Worm (Caenorhabditis elegans) whole organism, L1 larva: ENCODE results near the gene C29F9.2.
A peak's percentile ranks its signal among the peaks of the same experiment; 100 is the strongest.

Source experiments
- C16A3.4 ChIP-seq: fragments of 150-350 bp; optimal IDR thresholded peaks from 2 replicates; lab custom pipeline; 2014; ENCODE audit warnings: missing biosample characterization, missing genetic modification characterization
- Y116A8C.19 ChIP-seq: sonication (generic microtip); optimal IDR thresholded peaks from 2 replicates; lab custom pipeline; 2016; ENCODE audit warnings: missing compliant biosample characterization, missing genetic modification characterization, borderline replicate concordance
- aha-1 ChIP-seq: fragments of 150-350 bp; optimal IDR thresholded peaks from 2 replicates; lab custom pipeline; 2014; ENCODE audit warnings: missing biosample characterization, missing genetic modification characterization
- aly-2 ChIP-seq: fragments of 150-350 bp; optimal IDR thresholded peaks from 2 replicates; lab custom pipeline; 2014; ENCODE audit warnings: missing biosample characterization, missing genetic modification characterization
- blmp-1 ChIP-seq: fragments of 150-350 bp; optimal IDR thresholded peaks from 2 replicates; lab custom pipeline; 2014; ENCODE audit warnings: missing biosample characterization, missing genetic modification characterization
- ceh-88 ChIP-seq: fragments of 200-800 bp; sonication (Bioruptor generic); IDR thresholded peaks from 2 replicates; pipeline ENCODE4 v1.3.6; 2022; ENCODE audit warnings: missing genetic modification characterization, missing compliant biosample characterization
- dpl-1 ChIP-seq, 3 experiments: fragments of 150-350 bp in 2 of 3; sonication (generic microtip) in 1 of 3; optimal IDR thresholded peaks; 2 replicates each; lab custom pipeline; 2014 to 2017; ENCODE audit warnings: missing biosample characterization in 3 of 3, missing genetic modification characterization in 3 of 3, missing genetic modification reagents in 3 of 3
- efl-1 ChIP-seq, 4 experiments: fragments of 150-350 bp; optimal IDR thresholded peaks in 3 of 4; peaks in 1 of 4; 1 replicate in 1 of 4; 2 replicates in 3 of 4; lab custom pipeline; 2014; ENCODE audit warnings: missing biosample characterization in 2 of 4, missing genetic modification characterization in 2 of 4, missing genetic modification reagents in 2 of 4
- efl-3 ChIP-seq: fragments of 200-800 bp; sonication (Bioruptor generic); optimal IDR thresholded peaks from 2 replicates; lab custom pipeline; 2018; ENCODE audit warnings: mild to moderate bottlenecking, missing genetic modification characterization, missing compliant biosample characterization
- egl-13 ChIP-seq: sonication (generic microtip); optimal IDR thresholded peaks from 2 replicates; lab custom pipeline; 2016; ENCODE audit warnings: missing genotype, missing genetic modification reagents, missing genetic modification characterization, missing compliant biosample characterization
- elt-3 ChIP-seq, 6 experiments: fragments of 150-350 bp in 1 of 6; sonication (generic microtip); optimal IDR thresholded peaks; 2 replicates each; lab custom pipeline; 2017 to 2018; ENCODE audit warnings: missing biosample characterization in 6 of 6, missing genetic modification characterization in 6 of 6, inconsistent platforms in 1 of 6
- fkh-10 ChIP-seq: sonication (generic microtip); optimal IDR thresholded peaks from 2 replicates; lab custom pipeline; 2017; ENCODE audit warnings: missing biosample characterization, missing genetic modification reagents, missing genetic modification characterization
- fkh-4 ChIP-seq: sonication (generic microtip); optimal IDR thresholded peaks from 2 replicates; lab custom pipeline; 2016; ENCODE audit warnings: missing compliant biosample characterization, missing genetic modification characterization, borderline replicate concordance
- fos-1 ChIP-seq: fragments of 150-350 bp; optimal IDR thresholded peaks from 2 replicates; lab custom pipeline; 2014; ENCODE audit warnings: missing biosample characterization, missing genetic modification characterization
- hlh-17 ChIP-seq: fragments of 200-800 bp; sonication (Bioruptor generic); optimal IDR thresholded peaks from 2 replicates; lab custom pipeline; 2018; ENCODE audit warnings: missing genetic modification characterization, mild to moderate bottlenecking, missing compliant biosample characterization, moderate library complexity, borderline replicate concordance
- irx-1 ChIP-seq: sonication (generic microtip); optimal IDR thresholded peaks from 2 replicates; lab custom pipeline; 2016; ENCODE audit warnings: missing genetic modification characterization, missing compliant biosample characterization
- isw-1 ChIP-seq: fragments of 200-800 bp; sonication (Bioruptor generic); IDR thresholded peaks from 2 replicates; pipeline ENCODE4 v1.3.6; 2022; ENCODE audit warnings: missing genetic modification characterization, missing compliant biosample characterization
- lin-13 ChIP-seq: fragments of 150-350 bp; optimal IDR thresholded peaks from 2 replicates; lab custom pipeline; 2014; ENCODE audit warnings: missing biosample characterization, missing genetic modification reagents, missing genetic modification characterization
- lir-3 ChIP-seq: sonication (generic microtip); optimal IDR thresholded peaks from 2 replicates; lab custom pipeline; 2016; ENCODE audit warnings: mild to moderate bottlenecking, missing genetic modification characterization, moderate library complexity, missing compliant biosample characterization; ENCODE audit not compliant: poor library complexity
- lsy-2 ChIP-seq, 2 experiments: fragments of 150-350 bp; optimal IDR thresholded peaks; 2 replicates each; lab custom pipeline; 2014; ENCODE audit warnings: missing biosample characterization in 2 of 2, missing genetic modification characterization in 2 of 2
- mdl-1 ChIP-seq, 2 experiments: fragments of 150-350 bp; optimal IDR thresholded peaks; 2 replicates each; lab custom pipeline; 2014 to 2017; ENCODE audit warnings: missing biosample characterization in 2 of 2, missing genetic modification characterization in 2 of 2, inconsistent platforms in 1 of 2
- mep-1 ChIP-seq: fragments of 150-350 bp; optimal IDR thresholded peaks from 2 replicates; lab custom pipeline; 2014; ENCODE audit warnings: missing biosample characterization, missing genetic modification characterization
- nhr-11 ChIP-seq: fragments of 150-350 bp; optimal IDR thresholded peaks from 2 replicates; lab custom pipeline; 2014; ENCODE audit warnings: missing biosample characterization, missing genetic modification characterization
- nhr-19 ChIP-seq: fragments of 200-800 bp; sonication (Bioruptor generic); conservative IDR thresholded peaks from 2 replicates; pipeline ENCODE4 v1.3.6; 2022; ENCODE audit warnings: missing genetic modification characterization, missing compliant biosample characterization
- nhr-20 ChIP-seq: sonication (generic microtip); optimal IDR thresholded peaks from 2 replicates; lab custom pipeline; 2016; ENCODE audit warnings: mild to moderate bottlenecking, missing genetic modification characterization, missing compliant biosample characterization
- nhr-47 ChIP-seq: sonication (generic microtip); optimal IDR thresholded peaks from 2 replicates; lab custom pipeline; 2016; ENCODE audit warnings: mild to moderate bottlenecking, missing genetic modification characterization, moderate library complexity, missing compliant biosample characterization
- nhr-76 ChIP-seq: sonication (generic microtip); optimal IDR thresholded peaks from 2 replicates; lab custom pipeline; 2017; ENCODE audit warnings: missing biosample characterization, missing genetic modification characterization
- nhr-77 ChIP-seq: fragments of 150-350 bp; optimal IDR thresholded peaks from 2 replicates; lab custom pipeline; 2014; ENCODE audit warnings: missing biosample characterization, missing genetic modification characterization
- skn-1 ChIP-seq: fragments of 150-350 bp; optimal IDR thresholded peaks from 2 replicates; lab custom pipeline; 2014; ENCODE audit warnings: missing biosample characterization, missing genetic modification characterization
- sptf-1 ChIP-seq: fragments of 150-350 bp; optimal IDR thresholded peaks from 2 replicates; lab custom pipeline; 2014; ENCODE audit warnings: missing biosample characterization, missing genetic modification characterization
- swsn-7 ChIP-seq: sonication (generic microtip); optimal IDR thresholded peaks from 2 replicates; lab custom pipeline; 2016; ENCODE audit warnings: missing genetic modification characterization, missing compliant biosample characterization
- tbx-2 ChIP-seq: sonication (generic microtip); optimal IDR thresholded peaks from 2 replicates; lab custom pipeline; 2016; ENCODE audit warnings: missing genetic modification characterization, missing compliant biosample characterization
- unc-130 ChIP-seq: fragments of 150-350 bp; optimal IDR thresholded peaks from 2 replicates; lab custom pipeline; 2017; ENCODE audit warnings: missing biosample characterization, missing genetic modification characterization, inconsistent platforms
- unc-86 ChIP-seq: sonication (generic microtip); optimal IDR thresholded peaks from 2 replicates; lab custom pipeline; 2016; ENCODE audit warnings: missing genetic modification characterization, missing compliant biosample characterization
- vab-15 ChIP-seq: sonication (generic microtip); optimal IDR thresholded peaks from 2 replicates; lab custom pipeline; 2017; ENCODE audit warnings: missing genotype, mild to moderate bottlenecking, missing genetic modification characterization, missing compliant biosample characterization
- xbp-1 ChIP-seq: sonication (generic microtip); optimal IDR thresholded peaks from 2 replicates; lab custom pipeline; 2016; ENCODE audit warnings: missing genetic modification characterization, missing compliant biosample characterization
- zag-1 ChIP-seq: fragments of 150-350 bp; optimal IDR thresholded peaks from 2 replicates; lab custom pipeline; 2014; ENCODE audit warnings: missing biosample characterization, missing genetic modification characterization
- zip-4 ChIP-seq: fragments of 200-800 bp; sonication (Bioruptor generic); optimal IDR thresholded peaks from 2 replicates; lab custom pipeline; 2018; ENCODE audit warnings: mild to moderate bottlenecking, missing genetic modification characterization, moderate library complexity, missing compliant biosample characterization
- ztf-4 ChIP-seq: fragments of 150-350 bp; optimal IDR thresholded peaks from 2 replicates; lab custom pipeline; 2014; ENCODE audit warnings: missing biosample characterization, missing genetic modification characterization

Gene C29F9.2

ce11 chrIII:131627-132026, 880 bp downstream of the C29F9.2 start (continued):
- TF ChIP-seq C16A3.4 (tag; lab: Kevin White, UChicago) (peak; percentile 71), fos-1 (no peak), blmp-1 (tag; lab: Kevin White, UChicago) (peak; percentile 42), vab-15 (tag; lab: Kevin White, UChicago) (peak; percentile 89), skn-1 (tag; lab: Kevin White, UChicago) (peak; percentile 11), mep-1 (tag; lab: Kevin White, UChicago) (peak; percentile 79), swsn-7 (tag; lab: Kevin White, UChicago) (peak; percentile 50), irx-1 (peak; percentile 9), isw-1 (GFP tag; lab: Robert Waterston, UW) (no peak; the same call in 1 of the 2 replicates), xbp-1 (tag; lab: Kevin White, UChicago) (peak; percentile 44), lin-13 (GFP tag; lab: Kevin White, UChicago) (peak; percentile 53), dpl-1 (GFP tag; optimal IDR thresholded peaks at IDR 0.05; lab: Kevin White, UChicago) (peak; percentile 32 to 72 (median 60)), lsy-2 (tag; optimal IDR thresholded peaks at IDR 0.05; lab: Kevin White, UChicago) (peak; percentile 64 to 82), nhr-47 (tag; lab: Kevin White, UChicago) (peak; percentile 55), tbx-2 (tag; lab: Kevin White, UChicago) (peak; percentile 9), nhr-11 (tag; lab: Kevin White, UChicago) (no peak), efl-1 (optimal IDR thresholded peaks at IDR 0.05; lab: Kevin White, UChicago) (peak; percentile 65 to 67), efl-1 (GFP tag; optimal IDR thresholded peaks at IDR 0.05 in 1 of 2; lab: Kevin White, UChicago) (peak; percentile 64 to 94), unc-86 (tag; lab: Kevin White, UChicago) (peak; percentile 15)

ce11 chrIII:132118-132517, 1.4 kb downstream of the C29F9.2 start, which contains the start of gene pals-22:
TSS of gene pals-22 (plus strand) at chrIII:132418.
- no peak for TF ChIP-seq aha-1
- no peak for TF ChIP-seq Y116A8C.19 (tag; lab: Kevin White, UChicago)
- no peak for TF ChIP-seq unc-130
- TF ChIP-seq nhr-11 (tag; lab: Kevin White, UChicago) = no peak
- TF ChIP-seq, all 84 proteins: peak for 0

ce11 chrIII:134194-134593, 3.4 kb downstream of the C29F9.2 start, which contains the start of gene pals-25:
TSS of gene pals-25 (plus strand) at chrIII:134494.
- TF ChIP-seq aly-2 (tag; lab: Kevin White, UChicago) = no peak
- no peak for TF ChIP-seq mdl-1 (tag; optimal IDR thresholded peaks at IDR 0.05; lab: Kevin White, UChicago)
- TF ChIP-seq dpl-1 (GFP tag; optimal IDR thresholded peaks at IDR 0.05; lab: Kevin White, UChicago) = no peak
- TF ChIP-seq unc-130 = no peak
- TF ChIP-seq nhr-20 (tag; lab: Kevin White, UChicago) = no peak
- TF ChIP-seq lir-3 (tag; lab: Kevin White, UChicago) = no peak
- no peak for TF ChIP-seq zip-4 (GFP tag; lab: Kevin White, UChicago)

ce11 chrIII:140904-141303, 10.2 kb downstream of the C29F9.2 start, which contains the start of gene fbxb-81:
TSS of gene fbxb-81 (minus strand) at chrIII:141217.
- TF ChIP-seq nhr-76 (no peak), elt-3 (tag; optimal IDR thresholded peaks at IDR 0.05; lab: Kevin White, UChicago) (no peak), nhr-77 (tag; lab: Kevin White, UChicago) (no peak), lir-3 (tag; lab: Kevin White, UChicago) (no peak), sptf-1 (tag; lab: Kevin White, UChicago) (no peak), zag-1 (tag; lab: Kevin White, UChicago) (no peak), aha-1 (no peak), blmp-1 (tag; lab: Kevin White, UChicago) (no peak), fkh-4 (tag; lab: Kevin White, UChicago) (no peak), ztf-4 (tag; lab: Kevin White, UChicago) (no peak), swsn-7 (tag; lab: Kevin White, UChicago) (no peak), ceh-88 (no peak), hlh-17 (no peak), egl-13 (tag; lab: Kevin White, UChicago) (no peak), tbx-2 (tag; lab: Kevin White, UChicago) (no peak), efl-3 (GFP tag; lab: Kevin White, UChicago) (no peak), dpl-1 (GFP tag; optimal IDR thresholded peaks at IDR 0.05; lab: Kevin White, UChicago) (no peak), fkh-10 (GFP tag; lab: Kevin White, UChicago) (no peak), nhr-19 (GFP tag; lab: Robert Waterston, UW) (no peak)
